Worm (Caenorhabditis elegans): Measurements from ENCODE around the gene ptp-2.

ptp-2 gene

ce11 chrII:5873564-5874070, 44.8 kb upstream of the ptp-2 start, which contains the start of gene tex-2 (continued):
- TF ChIP-seq lir-3 (tag; optimal IDR thresholded peaks at IDR 0.05; ENCODE audit: poor library complexity), result no peak
- TF ChIP-seq elt-2 (tag; optimal IDR thresholded peaks at IDR 0.05), result peak; percentile 57
- no peak for TF ChIP-seq ces-1 (GFP tag; optimal IDR thresholded peaks at IDR 0.05)
- TF ChIP-seq unc-30 (tag; optimal IDR thresholded peaks at IDR 0.05), result no peak
- TF ChIP-seq grh-1 (GFP tag; IDR thresholded peaks at IDR 0.05), result no peak
- TF ChIP-seq snu-23 (GFP tag; optimal IDR thresholded peaks at IDR 0.05), result peak; percentile 22
- TF ChIP-seq Y116A8C.19 (tag; optimal IDR thresholded peaks at IDR 0.05; ENCODE audit: borderline replicate concordance), result no peak
- no peak for TF ChIP-seq nhr-28 (tag; optimal IDR thresholded peaks at IDR 0.05)
- no peak for TF ChIP-seq unc-62 (GFP tag; optimal IDR thresholded peaks at IDR 0.05)

DNA sequence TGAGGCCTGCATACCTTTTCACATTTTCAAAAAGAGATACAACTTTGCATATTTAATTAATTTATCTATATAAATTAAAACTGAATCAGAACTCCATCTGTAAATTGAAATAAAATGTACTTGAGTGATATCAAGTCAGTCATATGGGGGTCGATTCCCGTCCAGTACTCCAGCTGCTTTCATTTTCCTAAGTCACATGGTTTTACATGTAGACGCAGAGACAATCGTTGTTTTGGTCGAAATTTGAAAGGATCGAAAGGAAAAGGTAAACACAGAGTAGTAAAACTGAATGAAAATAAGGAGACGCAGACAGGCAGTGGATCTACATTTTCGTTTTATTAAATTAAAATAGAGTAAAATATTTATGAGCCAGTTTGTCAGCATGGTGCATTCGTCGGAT, 44.3 kb upstream of the ptp-2 start:
- TF ChIP-seq unc-98 (GFP tag; IDR thresholded peaks at IDR 0.05) (no peak), mab-9 (GFP tag; IDR thresholded peaks at IDR 0.05) (no peak), lin-14 (GFP tag; optimal IDR thresholded peaks at IDR 0.05) (peak; percentile 79), irx-1 (tag; optimal IDR thresholded peaks at IDR 0.05) (peak; percentile 16), mef-2 (tag; optimal IDR thresholded peaks at IDR 0.05) (no peak), nhr-76 (tag; optimal IDR thresholded peaks at IDR 0.05) (no peak), pqm-1 (tag; optimal IDR thresholded peaks at IDR 0.05) (no peak), vab-15 (tag; optimal IDR thresholded peaks at IDR 0.05) (no peak), blmp-1 (tag; optimal IDR thresholded peaks at IDR 0.05) (peak; percentile 98), dsc-1 (tag; optimal IDR thresholded peaks at IDR 0.05) (peak; percentile 36), aly-2 (tag; optimal IDR thresholded peaks at IDR 0.05) (no peak), unc-86 (tag; optimal IDR thresholded peaks at IDR 0.05) (no peak), nhr-85 (tag) (peak; percentile 90), ama-1 (optimal IDR thresholded peaks at IDR 0.05) (no peak), lin-35 (GFP tag; optimal IDR thresholded peaks at IDR 0.05) (peak; percentile 17 to 74), fkh-10 (GFP tag; optimal IDR thresholded peaks at IDR 0.05) (no peak), sox-4 (tag; optimal IDR thresholded peaks at IDR 0.05) (no peak), sptf-1 (tag; optimal IDR thresholded peaks at IDR 0.05) (no peak), ceh-88 (GFP tag; IDR thresholded peaks at IDR 0.05) (no peak; the same call in 1 of the 2 replicates), nhr-90 (tag; optimal IDR thresholded peaks at IDR 0.05; ENCODE audit: poor library complexity) (peak; percentile 30), rnt-1 (tag; optimal IDR thresholded peaks at IDR 0.05) (peak; percentile 40), lin-13 (GFP tag; optimal IDR thresholded peaks at IDR 0.05) (peak; percentile 1), C16A3.4 (tag; optimal IDR thresholded peaks at IDR 0.05) (peak; percentile 58), fkh-8 (tag; optimal IDR thresholded peaks at IDR 0.05) (peak; percentile 23), elt-2 (tag; optimal IDR thresholded peaks at IDR 0.05) (no peak), nhr-19 (GFP tag; conservative IDR thresholded peaks at IDR 0.05) (peak; percentile 47; the same call in 1 of the 2 replicates), snpc-4 (tag; optimal IDR thresholded peaks at IDR 0.05) (no peak), ceh-8 (GFP tag; optimal IDR thresholded peaks at IDR 0.05) (peak; percentile 43), nhr-12 (tag; optimal IDR thresholded peaks at IDR 0.05) (no peak), tlp-1 (tag; optimal IDR thresholded peaks at IDR 0.05) (no peak), mep-1 (tag; optimal IDR thresholded peaks at IDR 0.05) (peak; percentile 82), ztf-11 (tag; optimal IDR thresholded peaks at IDR 0.05) (no peak), ces-1 (GFP tag; optimal IDR thresholded peaks at IDR 0.05) (no peak), aha-1 (tag; optimal IDR thresholded peaks at IDR 0.05) (no peak), swsn-7 (tag; optimal IDR thresholded peaks at IDR 0.05) (no peak), fos-1 (tag; optimal IDR thresholded peaks at IDR 0.05) (no peak), efl-3 (GFP tag; optimal IDR thresholded peaks at IDR 0.05) (no peak), skn-1 (tag; optimal IDR thresholded peaks at IDR 0.05) (no peak), nhr-47 (tag; optimal IDR thresholded peaks at IDR 0.05) (no peak), pag-3 (tag; optimal IDR thresholded peaks at IDR 0.05; ENCODE audit: borderline replicate concordance, insufficient read depth) (no peak), mdl-1 (tag; optimal IDR thresholded peaks at IDR 0.05) (peak in 1 of 2 experiments; percentile 78), sup-37 (GFP tag; optimal IDR thresholded peaks at IDR 0.05) (no peak), grh-1 (GFP tag; IDR thresholded peaks at IDR 0.05) (no peak), nhr-20 (tag; optimal IDR thresholded peaks at IDR 0.05) (peak; percentile 77), egl-27 (tag; optimal IDR thresholded peaks at IDR 0.05) (no peak)

Data from whole organism, L1 larva.